Worm (Caenorhabditis elegans) whole organism, mixed stage, embryonic: ENCODE data around the gene C49G7.7.

ENCODE experiments used
- ceh-83 ChIP-seq: fragments of 200-800 bp; sonication (Bioruptor generic); optimal IDR thresholded peaks from 2 replicates; lab custom pipeline; 2018; ENCODE audit warnings: mild to moderate bottlenecking, missing genetic modification characterization, missing compliant biosample characterization
- snpc-4 ChIP-seq: fragments of 150-350 bp; optimal IDR thresholded peaks from 2 replicates; lab custom pipeline; 2014; ENCODE audit warnings: missing biosample characterization, missing genetic modification characterization

- TF ChIP-seq ceh-83 (GFP tag; lab: Kevin White, UChicago), result no peak
- TF ChIP-seq snpc-4, result no peak
Observed at ce11 chrV:4047541-4047940, 13.3 kb downstream of the C49G7.7 start, which contains the start of gene srh-169.
